Fruit fly (Drosophila melanogaster) ovary, adult (tissue): Measurements from ENCODE around the gene NimB2.

Experiments used
- CG17801 ChIP-seq: fragments of 200-800 bp; optimal IDR thresholded peaks from 2 replicates; lab custom pipeline; 2019; ENCODE audit warnings: missing biosample characterization, mild to moderate bottlenecking, missing genetic modification characterization, moderate library complexity; ENCODE audit not compliant: partially characterized antibody

The NimB2 gene

dm6 chr2L:13967846-13968350 is 1.1 kb upstream of the NimB2 start, which contains the start of gene NimB3:
Gene NimB3 (minus strand): TSS chr2L:13967985.
- no peak for TF ChIP-seq CG17801

dm6 chr2L:13963467-13964122 is 3.2 kb downstream of the NimB2 start, which contains the start of gene NimB1:
Gene NimB1 (plus strand): TSS chr2L:13963507.
- TF ChIP-seq CG17801 = no peak

- no peak for TF ChIP-seq CG17801
Measured at dm6 chr2L:13960399-13960798, 6.4 kb downstream of the NimB2 start.

- no peak for TF ChIP-seq CG17801
Measured at dm6 chr2L:13957239-13957638, 9.6 kb downstream of the NimB2 start, which contains the start of gene NimA. Gene NimA (plus strand): TSS chr2L:13957539.

dm6 chr2L:13955775-13956174 is 11.0 kb downstream of the NimB2 start:
- TF ChIP-seq CG17801 = no peak

- no peak for TF ChIP-seq CG17801
Measured at dm6 chr2L:13949789-13950188, 17.0 kb downstream of the NimB2 start.

dm6 chr2L:13947476-13947875 is 19.3 kb downstream of the NimB2 start, which contains the start of gene Vajk3:
Gene Vajk3 (minus strand): TSS chr2L:13947476.
- no peak for TF ChIP-seq CG17801

dm6 chr2L:13934542-13935065 is 32.2 kb downstream of the NimB2 start, which contains the start of gene Vajk2:
Gene Vajk2 (minus strand): TSS chr2L:13934692.
- TF ChIP-seq CG17801 = no peak

dm6 chr2L:13931318-13931717 is 35.5 kb downstream of the NimB2 start, which contains the start of gene CG42711:
Gene CG42711 (minus strand): TSS chr2L:13931362.
- no peak for TF ChIP-seq CG17801

- no peak for TF ChIP-seq CG17801
Measured at dm6 chr2L:13928461-13928860, 38.4 kb downstream of the NimB2 start.

dm6 chr2L:13925699-13926098 is 41.1 kb downstream of the NimB2 start:
- TF ChIP-seq CG17801 = no peak

dm6 chr2L:13923984-13924383 is 42.8 kb downstream of the NimB2 start:
- TF ChIP-seq CG17801 = no peak

dm6 chr2L:13923453-13923852 is 43.4 kb downstream of the NimB2 start, which contains the start of gene Vajk1:
Gene Vajk1 (minus strand): TSS chr2L:13923553.
- no peak for TF ChIP-seq CG17801
